Fruit fly (Drosophila melanogaster) whole organism: ENCODE measurements around the gene CG2129.

Experiments used
- CG8478 ChIP-seq: fragments of >200 bp; optimal IDR thresholded peaks from 2 replicates; lab custom pipeline; 2018; ENCODE audit warnings: inconsistent platforms
- Dll ChIP-seq: fragments of >200 bp; optimal IDR thresholded peaks from 2 replicates; lab custom pipeline; 2017
- EcR ChIP-seq, 2 experiments: fragments of >200 bp; optimal IDR thresholded peaks; 2 replicates each; lab custom pipeline; 2017; ENCODE audit warnings: missing biosample characterization in 2 of 2, missing genetic modification characterization in 2 of 2, missing genetic modification reagents in 2 of 2
- pan ChIP-seq: fragments of >200 bp; optimal IDR thresholded peaks from 2 replicates; lab custom pipeline; 2017
- psq ChIP-seq: fragments of >200 bp; optimal IDR thresholded peaks from 2 replicates; lab custom pipeline; 2017

dm6 chrX:8112715-8113114, 32.9 kb upstream of the CG2129 start:
- TF ChIP-seq Dll (no peak), psq (lab: Kevin White, UChicago) (no peak), CG8478 (no peak), EcR (GFP tag; optimal IDR thresholded peaks at IDR 0.05; lab: Kevin White, UChicago) (no peak), pan (lab: Kevin White, UChicago) (no peak)
